Fruit fly (Drosophila melanogaster) whole organism, wandering third instar larva: ENCODE measurements around the gene CG7215.

Experiments used
- Abd-B ChIP-seq: fragments of >200 bp; optimal IDR thresholded peaks from 2 replicates; lab custom pipeline; 2017; ENCODE audit warnings: missing biosample characterization, missing genetic modification characterization
- CG32264 ChIP-seq: fragments of 200-800 bp; sonication (Bioruptor generic); optimal IDR thresholded peaks from 2 replicates; lab custom pipeline; 2016; ENCODE audit warnings: missing biosample characterization, missing genetic modification characterization
- CG9705 ChIP-seq: fragments of 200-800 bp; sonication (Bioruptor generic); optimal IDR thresholded peaks from 2 replicates; lab custom pipeline; 2018; ENCODE audit warnings: missing biosample characterization, mild to moderate bottlenecking, missing genetic modification characterization
- CrebA ChIP-seq: fragments of 200-800 bp; sonication (Bioruptor generic); optimal IDR thresholded peaks from 2 replicates; lab custom pipeline; 2016; ENCODE audit warnings: missing biosample characterization, mild to moderate bottlenecking, missing genetic modification characterization, borderline replicate concordance
- Dfd ChIP-seq: fragments of >200 bp; optimal IDR thresholded peaks from 2 replicates; lab custom pipeline; 2017; ENCODE audit warnings: missing biosample characterization, missing genetic modification characterization
- Dif ChIP-seq: fragments of 200-275, 200-300 bp; sonication (Bioruptor generic); optimal IDR thresholded peaks from 2 replicates; lab custom pipeline; 2018; ENCODE audit warnings: missing biosample characterization, missing genetic modification characterization; ENCODE audit not compliant: partially characterized antibody
- GATAd ChIP-seq: sonication (Bioruptor generic); optimal IDR thresholded peaks from 2 replicates; lab custom pipeline; 2016; ENCODE audit warnings: missing biosample characterization, missing genetic modification characterization
- HLH106 ChIP-seq: fragments of 200-800 bp; optimal IDR thresholded peaks from 3 replicates; lab custom pipeline; 2019; ENCODE audit warnings: missing biosample characterization, mild to moderate bottlenecking, missing genetic modification characterization, moderate library complexity
- Hnf4 ChIP-seq: fragments of 200-800 bp; sonication (Bioruptor generic); optimal IDR thresholded peaks from 2 replicates; lab custom pipeline; 2016; ENCODE audit warnings: missing biosample characterization, mild to moderate bottlenecking, missing genetic modification characterization
- Hr78 ChIP-seq: fragments of >200 bp; optimal IDR thresholded peaks from 2 replicates; lab custom pipeline; 2017; ENCODE audit warnings: missing biosample characterization, missing genetic modification characterization
- Hr83 ChIP-seq: fragments of 200-300 bp; sonication (Bioruptor generic); optimal IDR thresholded peaks from 2 replicates; lab custom pipeline; 2016; ENCODE audit warnings: missing biosample characterization, mild to moderate bottlenecking, missing genetic modification characterization, moderate library complexity; ENCODE audit not compliant: poor library complexity, severe bottlenecking
- Jra ChIP-seq: sonication (Bioruptor generic); optimal IDR thresholded peaks from 2 replicates; lab custom pipeline; 2016; ENCODE audit warnings: missing biosample characterization, missing genetic modification characterization
- Mio ChIP-seq: sonication (Bioruptor generic); optimal IDR thresholded peaks from 2 replicates; lab custom pipeline; 2016; ENCODE audit warnings: missing biosample characterization, missing genetic modification characterization
- Myc ChIP-seq: fragments of >200 bp; optimal IDR thresholded peaks from 2 replicates; lab custom pipeline; 2017
- N ChIP-seq: fragments of >200 bp; optimal IDR thresholded peaks from 2 replicates; lab custom pipeline; 2018; ENCODE audit warnings: missing biosample characterization, missing external identifiers, missing genetic modification characterization
- OdsH ChIP-seq: fragments of 200-800 bp; sonication (Bioruptor generic); optimal IDR thresholded peaks from 2 replicates; lab custom pipeline; 2016; ENCODE audit warnings: missing biosample characterization, mild to moderate bottlenecking, missing genetic modification characterization
- Rel ChIP-seq, 2 experiments: fragments of 200-800 bp; sonication (Bioruptor generic) in 1 of 2; optimal IDR thresholded peaks; 2 replicates in 1 of 2; 3 replicates in 1 of 2; lab custom pipeline; 2016 to 2019; ENCODE audit warnings: mild to moderate bottlenecking in 2 of 2, missing biosample characterization in 2 of 2, missing genetic modification characterization in 2 of 2, moderate library complexity in 1 of 2
- Sp1 ChIP-seq: fragments of 200-800 bp; sonication (Bioruptor generic); optimal IDR thresholded peaks from 3 replicates; lab custom pipeline; 2019; ENCODE audit warnings: missing biosample characterization, mild to moderate bottlenecking, missing genetic modification characterization, moderate library complexity
- Vsx2 ChIP-seq: fragments of 200-300, 225-300 bp; sonication (Bioruptor generic); optimal IDR thresholded peaks from 2 replicates; lab custom pipeline; 2018; ENCODE audit warnings: missing biosample characterization, missing genetic modification characterization; ENCODE audit not compliant: partially characterized antibody
- br ChIP-seq: fragments of 200-800 bp; sonication (Bioruptor generic); optimal IDR thresholded peaks from 2 replicates; lab custom pipeline; 2016; ENCODE audit warnings: missing biosample characterization, missing genetic modification characterization
- brk ChIP-seq: fragments of 200-800 bp; sonication (Bioruptor generic); optimal IDR thresholded peaks from 2 replicates; lab custom pipeline; 2016; ENCODE audit warnings: missing biosample characterization, mild to moderate bottlenecking, missing genetic modification characterization
- dl ChIP-seq, 2 experiments: fragments of 175-275, 200-275 bp in 1 of 2; fragments of 200-275 bp in 1 of 2; sonication (Bioruptor generic); optimal IDR thresholded peaks; lab custom pipeline; 2018; ENCODE audit warnings: mild to moderate bottlenecking in 2 of 2, missing biosample characterization in 2 of 2, missing genetic modification characterization in 2 of 2, moderate library complexity in 2 of 2; ENCODE audit not compliant: partially characterized antibody in 2 of 2, insufficient read depth in 1 of 2
- dmrt93B ChIP-seq: fragments of 200-800 bp; sonication (Bioruptor generic); optimal IDR thresholded peaks from 2 replicates; lab custom pipeline; 2018; ENCODE audit warnings: missing biosample characterization, mild to moderate bottlenecking, missing genetic modification characterization
- dsf ChIP-seq: sonication (Bioruptor generic); optimal IDR thresholded peaks from 2 replicates; lab custom pipeline; 2016; ENCODE audit warnings: missing biosample characterization, missing genetic modification characterization, borderline replicate concordance
- ey ChIP-seq: fragments of 200-800 bp; sonication (Bioruptor generic); optimal IDR thresholded peaks from 2 replicates; lab custom pipeline; 2016; ENCODE audit warnings: missing biosample characterization, missing genetic modification characterization
- foxo ChIP-seq, 2 experiments: fragments of 200-800 bp; sonication (Bioruptor generic); optimal IDR thresholded peaks; 2 replicates in 1 of 2; 3 replicates in 1 of 2; lab custom pipeline; 2016 to 2017; ENCODE audit warnings: missing biosample characterization in 2 of 2, missing genetic modification characterization in 2 of 2
- fru ChIP-seq: fragments of 200-800 bp; sonication (Bioruptor generic); optimal IDR thresholded peaks from 3 replicates; lab custom pipeline; 2016; ENCODE audit warnings: missing biosample characterization, mild to moderate bottlenecking, missing genetic modification characterization
- h ChIP-seq: fragments of 200-800 bp; sonication (Bioruptor generic); optimal IDR thresholded peaks from 3 replicates; lab custom pipeline; 2016; ENCODE audit warnings: missing biosample characterization, mild to moderate bottlenecking, missing genetic modification characterization
- jim ChIP-seq: fragments of 175-275, 200-325 bp; sonication (Bioruptor generic); optimal IDR thresholded peaks from 2 replicates; lab custom pipeline; 2016; ENCODE audit warnings: missing biosample characterization, mild to moderate bottlenecking, missing genetic modification characterization
- lola ChIP-seq: fragments of >200 bp; optimal IDR thresholded peaks from 2 replicates; lab custom pipeline; 2017; ENCODE audit warnings: missing biosample characterization, missing genetic modification characterization
- pan ChIP-seq: fragments of >200 bp; optimal IDR thresholded peaks from 2 replicates; lab custom pipeline; 2017
- psq ChIP-seq: fragments of 200-800 bp; sonication (Bioruptor generic); optimal IDR thresholded peaks from 3 replicates; lab custom pipeline; 2017; ENCODE audit warnings: missing biosample characterization, mild to moderate bottlenecking, missing genetic modification characterization, moderate library complexity
- rgr ChIP-seq: fragments of 200-800 bp; sonication (Bioruptor generic); optimal IDR thresholded peaks from 3 replicates; lab custom pipeline; 2016; ENCODE audit warnings: missing biosample characterization, mild to moderate bottlenecking, missing genetic modification characterization
- sage ChIP-seq: fragments of 200-800 bp; sonication (Bioruptor generic); optimal IDR thresholded peaks from 2 replicates; lab custom pipeline; 2016; ENCODE audit warnings: missing biosample characterization, mild to moderate bottlenecking, missing genetic modification characterization
- sv ChIP-seq: fragments of 200-800 bp; sonication (Bioruptor generic); optimal IDR thresholded peaks from 3 replicates; lab custom pipeline; 2016; ENCODE audit warnings: missing biosample characterization, missing genetic modification characterization
- tai ChIP-seq: sonication (Bioruptor generic); optimal IDR thresholded peaks from 2 replicates; lab custom pipeline; 2016; ENCODE audit warnings: missing biosample characterization, missing genetic modification characterization
- usp ChIP-seq: fragments of >200 bp; optimal IDR thresholded peaks from 2 replicates; lab custom pipeline; 2017; ENCODE audit warnings: missing biosample characterization, missing genetic modification characterization
- woc ChIP-seq: sonication (Bioruptor generic); optimal IDR thresholded peaks from 2 replicates; lab custom pipeline; 2016; ENCODE audit warnings: missing biosample characterization, mild to moderate bottlenecking, missing genetic modification characterization

The CG7215 gene

DNA sequence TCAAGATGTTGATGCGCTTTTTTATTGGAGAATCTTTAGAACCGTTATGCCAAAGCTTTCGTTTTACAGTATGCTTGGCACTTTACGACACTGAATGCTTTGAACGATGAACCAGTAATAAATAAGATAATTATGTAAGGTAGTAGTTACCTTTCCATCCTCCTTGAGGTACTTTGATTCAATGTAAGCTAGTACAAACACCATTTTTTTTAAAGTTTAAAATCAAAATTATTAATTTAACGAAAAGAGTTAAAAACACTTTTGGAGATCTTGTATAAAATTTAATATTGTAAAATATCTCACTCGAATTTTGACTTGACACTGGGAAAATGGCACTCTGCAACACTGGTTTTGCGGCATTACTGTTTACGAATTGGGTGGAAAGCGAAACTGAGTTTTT, 18.3 kb upstream of the CG7215 start, which contains the start of the genes Arp5 and CG7208:
TSS of gene Arp5 (plus strand) at position 114 of the 400 bp plus-strand sequence.
TSS of gene CG7208 (minus strand) at position 331 of the 400 bp plus-strand sequence.
- TF ChIP-seq pan (lab: Kevin White, UChicago), result no peak
- peak; percentile 65 for TF ChIP-seq Jra (GFP tag; lab: Kevin White, UChicago)
- TF ChIP-seq Hr83 (GFP tag; lab: Kevin White, UChicago), result peak; percentile 3
- peak; percentile 70 for TF ChIP-seq fru
- peak; percentile 81 for TF ChIP-seq rgr (GFP tag; lab: Kevin White, UChicago)
- no peak for TF ChIP-seq lola
- TF ChIP-seq ey (GFP tag; lab: Kevin White, UChicago), result peak; percentile 74
- peak; percentile 70 for TF ChIP-seq HLH106 (tag; lab: Kevin White, UChicago)
- peak; percentile 97 for TF ChIP-seq psq (GFP tag; lab: Kevin White, UChicago)
- TF ChIP-seq Rel (GFP tag; optimal IDR thresholded peaks at IDR 0.05; lab: Kevin White, UChicago), result no peak
- peak; percentile 24 for TF ChIP-seq Rel (tag; optimal IDR thresholded peaks at IDR 0.05; lab: Kevin White, UChicago)
- no peak for TF ChIP-seq woc (GFP tag; lab: Kevin White, UChicago)
- peak; percentile 50 for TF ChIP-seq dsf (GFP tag; lab: Kevin White, UChicago)
- peak; percentile 44 for TF ChIP-seq GATAd
- TF ChIP-seq foxo (GFP tag; optimal IDR thresholded peaks at IDR 0.05; lab: Kevin White, UChicago), result peak in 1 of 2 experiments; percentile 77
- TF ChIP-seq OdsH (GFP tag; lab: Kevin White, UChicago), result peak; percentile 76
- no peak for TF ChIP-seq Dfd
- TF ChIP-seq sv (GFP tag; lab: Kevin White, UChicago), result peak; percentile 57
- TF ChIP-seq br (GFP tag; lab: Kevin White, UChicago), result peak; percentile 56
- TF ChIP-seq CG9705 (GFP tag; lab: Kevin White, UChicago), result peak; percentile 47
- TF ChIP-seq sage (GFP tag; lab: Kevin White, UChicago), result no peak
- peak; percentile 65 for TF ChIP-seq Sp1 (GFP tag; lab: Kevin White, UChicago)
- peak; percentile 92 for TF ChIP-seq h (GFP tag; lab: Kevin White, UChicago)

DNA sequence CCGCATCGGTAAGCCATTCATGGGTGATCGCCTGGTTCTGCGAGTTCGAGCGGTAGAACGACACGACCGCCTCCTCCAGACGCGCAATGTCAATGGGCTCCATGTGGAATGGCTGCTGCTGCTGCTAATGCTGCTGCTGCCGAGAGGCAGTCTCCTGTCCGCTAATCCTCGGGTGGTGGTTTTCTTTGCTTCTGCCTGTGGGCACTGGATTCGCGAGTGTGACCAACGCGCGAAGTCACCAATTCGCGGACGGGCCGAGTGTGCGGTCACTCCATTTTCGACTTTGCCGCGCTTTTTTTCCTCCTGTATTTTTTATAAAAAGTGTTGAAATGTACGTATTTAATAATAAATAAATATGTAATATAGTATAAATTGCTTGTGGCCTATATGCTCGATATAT, 16.2 kb upstream of the CG7215 start, which contains the start of gene cdm:
TSS of gene cdm (minus strand) at position 236 of the 400 bp plus-strand sequence.
- TF ChIP-seq brk (GFP tag; lab: Kevin White, UChicago) (no peak), Dif (peak; percentile 12), jim (GFP tag; lab: Kevin White, UChicago) (no peak)

DNA sequence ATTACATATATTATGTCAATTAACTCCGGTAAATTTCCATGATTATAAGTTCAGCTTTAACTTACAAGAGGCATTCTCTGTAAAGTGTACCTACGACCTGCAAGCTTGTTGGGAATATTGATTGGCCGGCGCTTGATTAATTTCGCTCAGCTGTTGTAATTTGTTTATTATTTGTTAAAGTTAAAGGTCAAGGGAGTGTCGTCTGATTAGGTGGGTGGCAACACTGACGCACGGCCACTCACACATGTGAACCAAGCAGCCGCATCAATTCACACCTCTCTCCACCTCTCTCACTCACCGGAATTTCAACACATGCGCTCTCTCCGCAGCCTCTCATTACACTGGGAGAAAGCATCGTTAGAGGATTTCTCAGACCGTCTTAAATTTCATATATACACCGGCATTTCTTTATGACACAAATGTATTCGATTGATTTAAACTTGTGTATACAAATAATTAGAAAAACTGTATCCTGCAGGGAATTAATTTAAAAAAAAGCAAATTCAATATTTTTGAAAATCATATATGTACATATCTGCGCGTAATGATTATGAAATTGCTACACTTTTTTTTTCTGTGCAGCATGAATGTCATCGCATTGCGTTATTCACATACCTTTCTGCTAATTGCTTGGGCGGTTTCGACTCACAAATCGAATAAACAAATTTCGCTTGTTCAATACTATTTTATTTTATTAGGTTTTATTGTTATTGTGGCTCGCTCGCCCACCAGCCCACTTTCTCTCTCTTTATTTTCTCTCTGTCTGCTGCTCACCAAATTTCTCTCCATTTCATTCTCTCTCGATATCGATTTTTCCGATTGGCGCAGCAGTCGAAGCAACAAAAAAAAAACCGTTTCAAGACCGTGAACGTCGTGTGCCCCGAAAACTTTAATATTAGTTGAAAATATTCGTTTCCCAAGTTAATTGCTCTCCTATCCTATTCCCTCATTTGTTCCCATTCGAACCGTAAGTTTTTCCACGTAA, 5.2 kb upstream of the CG7215 start:
- TF ChIP-seq pan (lab: Kevin White, UChicago), result no peak
- no peak for TF ChIP-seq Myc (lab: Kevin White, UChicago)
- TF ChIP-seq sage (GFP tag; lab: Kevin White, UChicago), result no peak
- TF ChIP-seq dsf (GFP tag; lab: Kevin White, UChicago), result no peak
- TF ChIP-seq CG32264 (GFP tag; lab: Kevin White, UChicago), result peak; percentile 7
- no peak for TF ChIP-seq CrebA (GFP tag; lab: Kevin White, UChicago)
- no peak for TF ChIP-seq dl (GFP tag; optimal IDR thresholded peaks at IDR 0.05; lab: Kevin White, UChicago; ENCODE audit: insufficient read depth in 1 of 2, partially characterized antibody in 2 of 2)
- TF ChIP-seq Hnf4 (GFP tag; lab: Kevin White, UChicago), result no peak
- TF ChIP-seq usp, result no peak
- no peak for TF ChIP-seq psq (GFP tag; lab: Kevin White, UChicago)
- TF ChIP-seq ey (GFP tag; lab: Kevin White, UChicago), result peak; percentile 78
- peak; percentile 50 for TF ChIP-seq woc (GFP tag; lab: Kevin White, UChicago)
- TF ChIP-seq h (GFP tag; lab: Kevin White, UChicago), result peak; percentile 78
- TF ChIP-seq lola, result no peak
- peak; percentile 73 for TF ChIP-seq HLH106 (tag; lab: Kevin White, UChicago)
- no peak for TF ChIP-seq Mio (GFP tag; lab: Kevin White, UChicago)
- TF ChIP-seq tai (GFP tag; lab: Kevin White, UChicago), result no peak
- no peak for TF ChIP-seq rgr (GFP tag; lab: Kevin White, UChicago)
- TF ChIP-seq Abd-B (GFP tag; lab: Kevin White, UChicago), result no peak
- no peak for TF ChIP-seq Dfd
- peak; percentile 78 for TF ChIP-seq OdsH (GFP tag; lab: Kevin White, UChicago)
- TF ChIP-seq br (GFP tag; lab: Kevin White, UChicago), result peak; percentile 68
- no peak for TF ChIP-seq Hr83 (GFP tag; lab: Kevin White, UChicago)
- no peak for TF ChIP-seq GATAd
- no peak for TF ChIP-seq jim (GFP tag; lab: Kevin White, UChicago)
- no peak for TF ChIP-seq brk (GFP tag; lab: Kevin White, UChicago)
- TF ChIP-seq sv (GFP tag; lab: Kevin White, UChicago), result peak; percentile 93
- peak in 1 of 2 experiments; percentile 77 for TF ChIP-seq foxo (GFP tag; optimal IDR thresholded peaks at IDR 0.05; lab: Kevin White, UChicago)
- TF ChIP-seq dmrt93B (GFP tag; lab: Kevin White, UChicago), result peak; percentile 51
- TF ChIP-seq Vsx2 (GFP tag; lab: Kevin White, UChicago), result no peak
- TF ChIP-seq fru, result peak; percentile 82
- no peak for TF ChIP-seq Sp1 (GFP tag; lab: Kevin White, UChicago)
- TF ChIP-seq Jra (GFP tag; lab: Kevin White, UChicago), result no peak
- no peak for TF ChIP-seq Dif
- TF ChIP-seq Hr78 (GFP tag; lab: Kevin White, UChicago), result no peak
- no peak for TF ChIP-seq N
- peak; percentile 65 for TF ChIP-seq CG9705 (GFP tag; lab: Kevin White, UChicago)
